Fruit fly (Drosophila melanogaster) whole organism, adult: Measurements from ENCODE around the gene Gss2.

ENCODE experiments used
- CG7045 ChIP-seq: fragments of 200-800 bp; sonication (Bioruptor generic); optimal IDR thresholded peaks from 2 replicates; lab custom pipeline; 2017; ENCODE audit warnings: missing biosample characterization, mild to moderate bottlenecking, missing genetic modification characterization
- CG7101 ChIP-seq: fragments of 200-800 bp; sonication (Bioruptor generic); optimal IDR thresholded peaks from 2 replicates; lab custom pipeline; 2018; ENCODE audit warnings: missing biosample characterization, mild to moderate bottlenecking, missing genetic modification characterization, moderate library complexity
- Crg-1 ChIP-seq: fragments of 200-800 bp; sonication (Bioruptor generic); optimal IDR thresholded peaks from 2 replicates; lab custom pipeline; 2016; ENCODE audit warnings: missing biosample characterization, missing genetic modification characterization
- Hr96 ChIP-seq: fragments of 200-800 bp; sonication (Bioruptor generic); optimal IDR thresholded peaks from 2 replicates; lab custom pipeline; 2016; ENCODE audit warnings: missing biosample characterization, missing genetic modification characterization
- cnc ChIP-seq, 2 experiments: fragments of >200 bp; optimal IDR thresholded peaks; 2 replicates each; lab custom pipeline; 2017
- tj ChIP-seq: fragments of 200-800 bp; sonication (Bioruptor generic); optimal IDR thresholded peaks from 3 replicates; lab custom pipeline; 2017; ENCODE audit warnings: missing biosample characterization, mild to moderate bottlenecking, missing genetic modification characterization, moderate library complexity

dm6 chrX:17875695-17876094 is 23.8 kb upstream of the Gss2 start:
- TF ChIP-seq cnc (optimal IDR thresholded peaks at IDR 0.05; lab: Kevin White, UChicago) (no peak), Crg-1 (GFP tag; lab: Kevin White, UChicago) (no peak), tj (GFP tag; lab: Kevin White, UChicago) (no peak), Hr96 (GFP tag; lab: Kevin White, UChicago) (no peak), CG7101 (tag; lab: Kevin White, UChicago) (no peak), CG7045 (GFP tag; lab: Kevin White, UChicago) (no peak)
